Worm (Caenorhabditis elegans): Measurements from ENCODE around the gene ora-1.

ce11 chrIV:8027293-8027866 is 49.7 kb downstream of the ora-1 start:
- no peak for TF ChIP-seq syd-9 (tag; optimal IDR thresholded peaks at IDR 0.05)
- TF ChIP-seq ceh-18 (tag; optimal IDR thresholded peaks at IDR 0.05) = no peak
- TF ChIP-seq pax-1 (tag; optimal IDR thresholded peaks at IDR 0.05) = no peak
- no peak for TF ChIP-seq hlh-15 (tag; optimal IDR thresholded peaks at IDR 0.05)
- no peak for TF ChIP-seq ceh-30 (tag; optimal IDR thresholded peaks at IDR 0.05)
- no peak for TF ChIP-seq nfya-1 (tag; optimal IDR thresholded peaks at IDR 0.05)
- no peak for TF ChIP-seq ceh-24 (tag; optimal IDR thresholded peaks at IDR 0.05)
